Fruit fly (Drosophila melanogaster) whole organism, prepupa: Measurements from ENCODE around the gene CG17919.

Source experiments
- Blimp-1 ChIP-seq: fragments of 200-800 bp; sonication (Bioruptor generic); optimal IDR thresholded peaks from 3 replicates; lab custom pipeline; 2017; ENCODE audit warnings: missing biosample characterization, missing genetic modification characterization, mild to moderate bottlenecking, moderate library complexity, missing genetic modification reagents
- CG10669 ChIP-seq: fragments of 200-800 bp; sonication (Bioruptor generic); optimal IDR thresholded peaks from 3 replicates; lab custom pipeline; 2018; ENCODE audit warnings: missing biosample characterization, mild to moderate bottlenecking, missing genetic modification characterization, moderate library complexity
- CG11762 ChIP-seq: fragments of 200-800 bp; sonication (Bioruptor generic); optimal IDR thresholded peaks from 3 replicates; lab custom pipeline; 2016; ENCODE audit warnings: missing biosample characterization, missing genetic modification characterization; ENCODE audit not compliant: insufficient read depth
- CG4318 ChIP-seq: fragments of 200-800 bp; sonication (Bioruptor generic); optimal IDR thresholded peaks from 3 replicates; lab custom pipeline; 2017; ENCODE audit warnings: missing biosample characterization, mild to moderate bottlenecking, missing genetic modification characterization
- CG6163 ChIP-seq: fragments of 200-800 bp; sonication (Bioruptor generic); IDR thresholded peaks from 3 replicates; pipeline ENCODE4 v1.3.6; 2022; ENCODE audit warnings: missing biosample characterization, missing genetic modification characterization
- CG6808 ChIP-seq: fragments of 200-800 bp; sonication (Bioruptor generic); optimal IDR thresholded peaks from 3 replicates; lab custom pipeline; 2017; ENCODE audit warnings: missing biosample characterization, missing genetic modification characterization, mild to moderate bottlenecking, moderate library complexity, missing genetic modification reagents
- CG6854 ChIP-seq: fragments of 200-800 bp; sonication (Bioruptor generic); optimal IDR thresholded peaks from 2 replicates; lab custom pipeline; 2017; ENCODE audit warnings: missing biosample characterization, mild to moderate bottlenecking, missing genetic modification characterization
- Ets21C ChIP-seq: fragments of 200-800 bp; sonication (Bioruptor generic); optimal IDR thresholded peaks from 3 replicates; lab custom pipeline; 2016; ENCODE audit warnings: missing biosample characterization, missing genetic modification characterization
- dsx ChIP-seq: fragments of 200-800 bp; optimal IDR thresholded peaks from 3 replicates; lab custom pipeline; 2019; ENCODE audit warnings: missing biosample characterization, mild to moderate bottlenecking, missing genetic modification characterization, moderate library complexity; ENCODE audit not compliant: poor library complexity, severe bottlenecking
- spab ChIP-seq: fragments of 200-800 bp; sonication (Bioruptor generic); optimal IDR thresholded peaks from 2 replicates; lab custom pipeline; 2017; ENCODE audit warnings: missing biosample characterization, mild to moderate bottlenecking, missing genetic modification characterization, missing genetic modification reagents
- svp ChIP-seq: fragments of 200-800 bp; sonication (Bioruptor generic); peaks from one replicate; lab custom pipeline; 2016; ENCODE audit warnings: missing biosample characterization, missing genetic modification characterization
- topi ChIP-seq: fragments of 200-800 bp; sonication (Bioruptor generic); optimal IDR thresholded peaks from 3 replicates; lab custom pipeline; 2016; ENCODE audit warnings: missing biosample characterization, missing genetic modification characterization

DNA sequence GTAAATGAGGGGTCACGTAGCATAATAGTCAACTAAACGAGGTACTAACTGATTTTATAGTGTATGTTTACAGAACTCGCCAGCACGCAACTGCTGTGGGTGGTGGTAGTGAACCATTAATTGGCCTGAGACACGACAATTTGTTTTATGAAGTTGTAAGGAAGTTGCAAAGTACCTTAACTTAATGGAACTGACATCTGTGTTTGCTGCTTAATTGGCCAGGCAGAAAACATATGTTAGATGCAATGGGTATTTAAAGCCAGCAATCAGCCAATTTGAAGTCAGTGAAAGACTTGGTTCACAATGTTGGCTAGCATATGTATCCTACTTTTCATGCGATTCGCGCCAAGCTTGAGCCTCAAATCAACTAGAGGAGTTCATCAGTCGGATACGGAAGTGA, 2.2 kb upstream of the CG17919 start, which contains the start of gene CG17917:
- TF ChIP-seq CG6808 (no peak), dsx (GFP tag; lab: Kevin White, UChicago) (no peak), CG11762 (GFP tag; lab: Kevin White, UChicago) (no peak), svp (GFP tag; lab: Kevin White, UChicago) (no peak), CG10669 (GFP tag; lab: Kevin White, UChicago) (no peak), spab (GFP tag; lab: Kevin White, UChicago) (no peak), CG4318 (no peak), CG6854 (no peak), topi (GFP tag; lab: Kevin White, UChicago) (no peak), CG6163 (GFP tag; lab: Robert Waterston, UW) (no peak), Blimp-1 (GFP tag; lab: Kevin White, UChicago) (no peak), Ets21C (GFP tag; lab: Kevin White, UChicago) (no peak)
